Worm (Caenorhabditis elegans): ENCODE measurements around the gene bus-8A.

- TF ChIP-seq alr-1 (tag; optimal IDR thresholded peaks at IDR 0.05; ENCODE audit: borderline replicate concordance) (no peak), xbp-1 (tag; optimal IDR thresholded peaks at IDR 0.05) (peak; percentile 34), elt-3 (tag; optimal IDR thresholded peaks at IDR 0.05) (no peak), ama-1 (optimal IDR thresholded peaks at IDR 0.05) (no peak), irx-1 (tag; optimal IDR thresholded peaks at IDR 0.05) (no peak), ces-1 (GFP tag; optimal IDR thresholded peaks at IDR 0.05) (no peak), nhr-76 (tag; optimal IDR thresholded peaks at IDR 0.05) (no peak), nhr-11 (tag; optimal IDR thresholded peaks at IDR 0.05) (no peak), zag-1 (tag; optimal IDR thresholded peaks at IDR 0.05) (no peak)
Measured at ce11 chrX:5485931-5486537, 6.7 kb upstream of the bus-8A start, which contains the start of gene C25F6.1.

Data from whole organism, L1 larva.